Worm (Caenorhabditis elegans) whole organism, L1 larva: Measurements from ENCODE around the gene K02E7.11.

Experiments used
- ceh-82 ChIP-seq, 3 experiments: fragments of 150-350 bp in 1 of 3; sonication (generic microtip) in 2 of 3; optimal IDR thresholded peaks; 2 replicates each; lab custom pipeline; 2014 to 2017; ENCODE audit warnings: missing biosample characterization in 3 of 3, missing genetic modification characterization in 3 of 3
- fkh-10 ChIP-seq: sonication (generic microtip); optimal IDR thresholded peaks from 2 replicates; lab custom pipeline; 2017; ENCODE audit warnings: missing biosample characterization, missing genetic modification reagents, missing genetic modification characterization
- fos-1 ChIP-seq: fragments of 150-350 bp; optimal IDR thresholded peaks from 2 replicates; lab custom pipeline; 2014; ENCODE audit warnings: missing biosample characterization, missing genetic modification characterization
- mdl-1 ChIP-seq, 2 experiments: fragments of 150-350 bp; optimal IDR thresholded peaks; 2 replicates each; lab custom pipeline; 2014 to 2017; ENCODE audit warnings: missing biosample characterization in 2 of 2, missing genetic modification characterization in 2 of 2, inconsistent platforms in 1 of 2
- unc-30 ChIP-seq: sonication (generic microtip); optimal IDR thresholded peaks from 2 replicates; lab custom pipeline; 2017; ENCODE audit warnings: missing biosample characterization, missing genetic modification characterization
- ztf-11 ChIP-seq, 2 experiments: sonication (generic microtip); optimal IDR thresholded peaks; 2 replicates each; lab custom pipeline; 2016 to 2017; ENCODE audit warnings: missing genetic modification characterization in 2 of 2, missing biosample characterization in 1 of 2, missing compliant biosample characterization in 1 of 2

DNA sequence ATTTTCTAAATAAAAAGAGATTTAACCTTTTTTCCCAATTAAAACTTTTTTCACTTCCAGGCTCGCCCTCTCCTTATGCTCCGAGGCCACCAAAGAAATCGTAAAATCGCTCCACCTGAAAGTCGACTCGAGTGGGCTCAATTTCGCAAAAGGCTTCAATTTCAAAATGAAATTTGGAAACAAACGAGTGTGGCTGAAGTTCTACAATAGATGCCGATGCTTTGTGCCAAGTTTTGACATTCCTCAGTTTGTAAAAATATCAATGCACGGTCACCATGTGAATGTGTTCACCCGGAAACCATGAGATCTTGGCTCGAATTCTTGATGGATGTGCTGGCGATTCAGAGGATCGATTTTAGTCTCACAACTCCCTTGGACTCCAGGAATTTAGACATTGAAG is 48.7 kb downstream of the K02E7.11 start, which contains the start of gene M01D1.12:
- TF ChIP-seq unc-30 = no peak
- no peak for TF ChIP-seq fkh-10 (GFP tag; lab: Kevin White, UChicago)
- no peak for TF ChIP-seq mdl-1 (tag; optimal IDR thresholded peaks at IDR 0.05; lab: Kevin White, UChicago)
- no peak for TF ChIP-seq fos-1 (tag; lab: Kevin White, UChicago)
- TF ChIP-seq ceh-82 (tag; optimal IDR thresholded peaks at IDR 0.05; lab: Kevin White, UChicago) = no peak
- no peak for TF ChIP-seq ztf-11 (tag; optimal IDR thresholded peaks at IDR 0.05; lab: Kevin White, UChicago)
